Worm (Caenorhabditis elegans): ENCODE data around the gene C17H12.5.

The C17H12.5 gene

DNA sequence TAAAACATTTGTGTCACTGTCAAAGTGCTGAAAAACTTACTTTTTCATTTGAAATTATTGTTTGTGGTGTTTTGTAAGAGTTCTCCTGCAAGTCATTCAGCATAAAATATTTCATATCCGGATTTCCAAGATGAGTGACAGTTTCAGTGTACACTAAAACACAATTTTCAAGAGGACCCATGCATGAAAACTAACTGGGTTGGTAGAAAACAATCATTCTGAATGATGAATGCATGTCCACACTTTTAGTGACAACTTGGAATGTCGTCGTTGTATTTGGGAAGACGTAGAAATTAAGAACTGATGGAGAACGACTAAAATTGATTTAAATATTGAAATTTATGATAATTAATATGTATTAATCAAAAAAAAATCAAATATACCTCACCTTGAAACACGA lies 4.3 kb upstream of the C17H12.5 start:
- no peak for TF ChIP-seq him-1 (tag; optimal IDR thresholded peaks at IDR 0.05)

DNA sequence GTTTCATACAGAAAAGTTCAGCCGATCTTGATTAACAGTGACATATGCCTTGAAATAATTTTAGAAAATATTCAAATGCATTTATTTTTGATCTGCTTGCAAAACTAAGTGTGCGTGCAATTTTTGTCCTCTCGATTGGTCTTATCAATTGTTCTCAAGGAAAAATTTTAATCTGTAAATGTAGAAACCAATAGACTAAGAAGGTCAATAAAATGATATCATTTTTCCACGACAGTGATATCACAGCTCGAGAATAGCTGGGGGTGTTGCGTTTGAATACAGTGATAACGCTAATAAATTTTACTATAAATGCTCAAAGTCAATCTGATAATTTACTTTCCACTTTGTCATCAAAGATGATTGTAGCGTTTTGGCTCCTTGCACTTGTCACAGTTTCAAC lies 915 bp upstream of the C17H12.5 start, which contains the start of gene C17H12.8:
Gene C17H12.8 (plus strand): TSS at position 335 of the 400 bp plus-strand sequence.
- TF ChIP-seq W03F9.2 (tag; optimal IDR thresholded peaks at IDR 0.05) (no peak), him-1 (tag; optimal IDR thresholded peaks at IDR 0.05) (no peak), dao-5 (tag; optimal IDR thresholded peaks at IDR 0.05) (no peak)

DNA sequence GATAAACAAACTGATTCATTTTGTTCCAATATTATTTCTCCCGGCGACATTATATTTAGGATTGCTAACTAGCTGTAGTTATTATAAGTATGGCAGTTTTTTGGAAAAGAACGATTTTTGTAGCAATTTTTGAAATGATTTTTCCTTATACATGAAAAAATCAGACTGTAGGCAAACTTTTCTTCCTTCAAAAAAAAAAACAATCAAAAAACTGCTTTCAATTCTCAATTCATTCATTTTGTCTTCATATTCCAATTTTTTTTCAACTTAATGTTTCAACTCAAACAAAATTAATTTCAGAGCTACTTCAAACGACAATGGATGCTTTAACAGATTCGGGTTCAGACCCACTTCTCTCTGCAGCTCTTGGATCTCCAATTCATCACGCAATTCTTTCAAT lies 5.6 kb downstream of the C17H12.5 start, which contains the start of gene ceh-48:
Gene ceh-48 (plus strand): TSS at position 301 of the 400 bp plus-strand sequence.
- TF ChIP-seq dao-5 (tag; optimal IDR thresholded peaks at IDR 0.05), result no peak
- no peak for TF ChIP-seq W03F9.2 (tag; optimal IDR thresholded peaks at IDR 0.05)
- TF ChIP-seq him-1 (tag; optimal IDR thresholded peaks at IDR 0.05), result no peak

DNA sequence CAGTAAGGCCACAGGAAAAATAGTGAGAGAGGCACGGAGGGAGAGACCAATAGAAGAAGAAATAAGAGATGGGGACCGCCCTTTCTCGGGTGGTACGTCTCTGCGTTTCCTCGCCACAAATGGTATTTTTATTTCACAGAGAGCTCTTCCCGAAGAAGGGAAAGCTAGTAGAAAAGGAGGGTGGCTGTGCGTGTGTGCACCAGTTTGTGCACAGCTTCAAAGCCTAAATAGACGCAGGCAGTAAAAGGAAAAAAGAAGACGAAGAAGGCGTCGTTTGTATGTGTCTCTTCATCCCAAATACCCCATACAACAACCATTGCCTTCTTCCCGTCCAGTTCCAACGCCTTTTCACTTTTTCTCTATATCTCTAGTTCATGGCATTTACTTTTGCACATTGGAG lies 7.7 kb downstream of the C17H12.5 start:
- TF ChIP-seq W03F9.2 (tag; optimal IDR thresholded peaks at IDR 0.05) (no peak), him-1 (tag; optimal IDR thresholded peaks at IDR 0.05) (peak; percentile 85)

DNA sequence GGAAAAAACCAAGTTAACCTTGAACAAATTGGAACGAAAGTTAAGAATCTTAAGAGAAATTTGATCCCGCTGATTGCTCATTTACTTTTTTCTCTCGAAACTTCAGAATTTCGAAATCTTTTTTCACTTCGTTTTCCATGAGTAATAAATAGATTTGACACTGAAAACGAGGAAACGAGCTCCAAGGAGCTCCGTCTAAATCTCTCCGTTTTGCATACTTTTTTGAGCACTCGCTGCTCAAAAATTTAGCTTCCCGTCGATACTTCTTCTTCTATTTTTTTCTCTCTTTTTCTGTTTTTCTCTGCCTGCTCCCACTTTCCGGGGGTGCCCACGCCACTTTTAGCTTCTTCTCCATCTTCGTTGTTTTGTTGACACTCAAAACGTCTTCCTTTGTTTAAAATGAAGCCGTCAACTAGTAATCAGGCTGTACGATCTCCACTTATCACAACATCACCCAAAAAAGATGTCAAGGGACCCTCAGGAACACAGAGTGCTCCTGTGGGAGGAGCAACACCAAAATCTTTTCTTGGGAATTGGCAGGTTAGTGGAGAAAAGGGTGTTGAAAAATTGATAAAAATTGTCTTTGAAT lies 10.9 kb downstream of the C17H12.5 start, which contains the start of gene C17H12.10:
Gene C17H12.10 (plus strand): TSS at position 325 of the 589 bp plus-strand sequence.
- TF ChIP-seq dao-5 (tag; optimal IDR thresholded peaks at IDR 0.05), result no peak
- peak; percentile 43 for TF ChIP-seq him-1 (tag; optimal IDR thresholded peaks at IDR 0.05)
- TF ChIP-seq W03F9.2 (tag; optimal IDR thresholded peaks at IDR 0.05), result no peak

DNA sequence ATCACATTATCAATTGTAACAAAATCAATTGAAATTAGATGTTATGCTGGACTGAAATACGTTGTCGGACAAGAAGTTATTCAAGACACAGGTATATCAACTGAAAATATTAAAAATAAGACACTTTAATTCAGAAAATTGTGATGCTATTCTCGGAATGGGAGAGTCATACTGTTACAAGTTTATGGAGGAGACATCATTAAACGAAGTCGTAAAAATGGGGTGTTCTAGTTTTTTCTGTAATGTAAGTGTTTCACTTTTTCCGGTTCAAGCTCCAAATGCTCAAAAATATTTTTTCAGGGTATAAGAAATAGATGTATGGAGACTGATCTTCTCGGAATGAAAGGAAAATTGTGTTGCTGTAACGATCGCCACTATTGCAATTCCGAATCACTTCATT lies 12.6 kb downstream of the C17H12.5 start, which contains the start of gene C17H12.37:
Gene C17H12.37 (plus strand): TSS at position 301 of the 400 bp plus-strand sequence.
- no peak for TF ChIP-seq dao-5 (tag; optimal IDR thresholded peaks at IDR 0.05)
- no peak for TF ChIP-seq him-1 (tag; optimal IDR thresholded peaks at IDR 0.05)
- TF ChIP-seq W03F9.2 (tag; optimal IDR thresholded peaks at IDR 0.05), result no peak

DNA sequence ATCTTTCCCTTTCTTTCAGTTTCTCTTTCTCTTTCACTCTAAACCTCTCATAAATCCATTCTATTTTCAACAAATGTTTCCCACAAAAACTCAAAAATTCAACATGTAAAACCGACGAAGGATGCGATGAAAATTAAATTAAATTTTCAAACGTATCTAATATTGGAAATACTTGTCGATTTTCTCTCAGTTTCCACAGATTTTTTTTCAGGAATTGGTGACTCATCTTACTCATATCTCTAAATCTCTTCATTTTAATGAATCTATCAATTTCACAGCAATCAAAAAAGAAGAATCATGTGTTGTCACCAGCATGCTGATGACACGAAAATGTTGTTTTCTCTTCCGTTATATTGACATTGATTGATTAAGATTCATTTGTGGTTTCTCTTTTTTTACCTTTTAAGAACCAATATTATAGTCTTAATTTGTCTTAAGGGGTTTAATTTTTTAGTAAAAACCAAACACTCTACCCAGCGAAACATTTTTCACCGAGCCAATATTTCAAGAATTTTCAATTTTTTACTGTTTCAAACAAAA lies 13.6 kb downstream of the C17H12.5 start:
- no peak for TF ChIP-seq W03F9.2 (tag; optimal IDR thresholded peaks at IDR 0.05)

DNA sequence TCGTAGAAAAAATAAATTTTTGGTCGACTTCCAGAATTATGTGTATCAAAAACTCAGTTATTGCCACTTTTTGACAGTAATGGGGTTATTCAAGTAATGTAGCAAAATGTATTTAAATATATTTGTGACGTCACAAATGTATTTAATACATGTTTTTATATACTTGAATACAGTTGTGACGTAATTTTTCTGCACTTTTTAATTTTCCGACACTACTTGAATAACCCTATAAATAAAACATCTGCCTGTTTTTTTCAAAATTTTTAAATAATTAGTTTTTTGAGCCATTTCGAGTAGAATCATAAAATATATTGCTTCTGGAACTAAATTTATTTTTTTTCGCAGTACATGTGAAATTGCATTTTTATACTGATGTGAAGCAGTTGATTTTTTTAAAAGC lies 14.2 kb downstream of the C17H12.5 start:
- TF ChIP-seq dao-5 (tag; optimal IDR thresholded peaks at IDR 0.05), result no peak
- no peak for TF ChIP-seq him-1 (tag; optimal IDR thresholded peaks at IDR 0.05)
- TF ChIP-seq W03F9.2 (tag; optimal IDR thresholded peaks at IDR 0.05), result no peak

DNA sequence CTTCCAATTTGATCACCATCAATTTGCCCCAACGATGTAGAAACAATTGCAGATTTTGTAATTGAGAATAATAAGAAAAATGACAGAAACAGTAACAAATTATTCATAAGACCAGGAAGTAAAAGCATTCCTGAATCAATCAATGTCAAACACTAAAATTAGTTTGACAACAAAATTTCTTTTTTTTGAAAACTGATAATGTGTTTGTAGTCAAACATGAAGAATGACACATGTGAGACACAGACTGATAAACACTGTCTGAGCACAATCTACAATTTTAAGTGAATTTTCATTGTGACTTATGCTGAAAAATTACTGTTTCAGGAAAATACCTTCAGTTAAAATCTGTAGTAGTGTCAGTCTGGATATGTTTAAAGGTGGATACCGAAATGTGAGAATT lies 15.3 kb downstream of the C17H12.5 start, which contains the start of the genes cest-4 and C17H12.11:
Gene cest-4 (minus strand): TSS at position 206 of the 400 bp plus-strand sequence.
Gene C17H12.11 (plus strand): TSS at position 256 of the 400 bp plus-strand sequence.
- TF ChIP-seq W03F9.2 (tag; optimal IDR thresholded peaks at IDR 0.05) (no peak), dao-5 (tag; optimal IDR thresholded peaks at IDR 0.05) (no peak), him-1 (tag; optimal IDR thresholded peaks at IDR 0.05) (no peak)

DNA sequence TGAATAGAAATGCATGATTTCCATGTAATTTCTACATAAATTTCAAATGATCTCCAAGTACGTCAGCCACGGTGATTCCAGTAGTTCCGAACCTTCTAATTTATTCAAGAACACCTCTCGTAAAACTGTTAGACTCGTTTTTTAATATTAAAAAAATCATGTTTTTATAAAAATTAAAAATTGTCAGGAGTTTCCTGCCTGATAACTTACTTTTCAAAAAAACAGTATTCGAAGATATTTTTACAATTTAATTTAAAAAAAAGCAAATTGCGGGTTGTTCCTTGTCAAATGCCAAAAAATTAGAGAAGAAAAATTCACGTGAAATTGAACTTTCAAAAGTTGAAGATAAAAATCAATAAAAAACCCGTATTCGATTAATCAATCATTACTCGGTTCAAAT lies 21.9 kb downstream of the C17H12.5 start, which contains the start of the genes C17H12.3 and C17H12.12:
Gene C17H12.3 (minus strand): TSS at position 101 of the 400 bp plus-strand sequence.
Gene C17H12.12 (plus strand): TSS at position 396 of the 400 bp plus-strand sequence.
- TF ChIP-seq W03F9.2 (tag; optimal IDR thresholded peaks at IDR 0.05) (no peak), dao-5 (tag; optimal IDR thresholded peaks at IDR 0.05) (no peak), him-1 (tag; optimal IDR thresholded peaks at IDR 0.05) (no peak)

DNA sequence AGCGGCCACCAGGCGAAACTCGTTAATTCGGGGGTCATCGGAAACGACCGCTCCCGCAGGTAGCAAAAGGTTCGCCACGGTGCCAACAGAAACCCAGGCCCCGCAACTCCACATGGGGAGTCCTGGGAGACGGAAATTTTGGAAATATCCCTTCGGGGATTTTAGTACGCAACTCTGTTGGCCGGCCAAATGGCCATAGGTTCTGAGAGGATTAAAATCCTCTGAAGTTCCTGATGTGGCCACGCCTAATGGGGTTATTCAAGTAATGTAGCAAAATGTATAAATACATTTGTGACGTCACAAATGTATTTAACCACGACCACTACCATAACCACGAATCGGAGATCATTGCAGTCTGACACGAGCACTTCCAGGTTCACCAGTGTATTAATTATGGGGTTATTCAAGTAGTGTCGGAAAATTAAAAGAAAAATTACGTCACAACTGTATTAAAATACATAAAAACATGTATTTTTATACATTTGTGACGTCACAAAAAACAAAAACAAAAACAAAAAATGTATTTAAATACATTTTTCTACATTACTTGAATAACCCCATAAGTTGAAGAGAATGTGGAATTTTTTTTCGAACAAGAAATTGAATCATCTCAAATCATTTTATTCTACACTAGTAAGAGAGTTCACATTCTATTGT lies 24.0 kb downstream of the C17H12.5 start:
- TF ChIP-seq dao-5 (tag; optimal IDR thresholded peaks at IDR 0.05), result no peak

DNA sequence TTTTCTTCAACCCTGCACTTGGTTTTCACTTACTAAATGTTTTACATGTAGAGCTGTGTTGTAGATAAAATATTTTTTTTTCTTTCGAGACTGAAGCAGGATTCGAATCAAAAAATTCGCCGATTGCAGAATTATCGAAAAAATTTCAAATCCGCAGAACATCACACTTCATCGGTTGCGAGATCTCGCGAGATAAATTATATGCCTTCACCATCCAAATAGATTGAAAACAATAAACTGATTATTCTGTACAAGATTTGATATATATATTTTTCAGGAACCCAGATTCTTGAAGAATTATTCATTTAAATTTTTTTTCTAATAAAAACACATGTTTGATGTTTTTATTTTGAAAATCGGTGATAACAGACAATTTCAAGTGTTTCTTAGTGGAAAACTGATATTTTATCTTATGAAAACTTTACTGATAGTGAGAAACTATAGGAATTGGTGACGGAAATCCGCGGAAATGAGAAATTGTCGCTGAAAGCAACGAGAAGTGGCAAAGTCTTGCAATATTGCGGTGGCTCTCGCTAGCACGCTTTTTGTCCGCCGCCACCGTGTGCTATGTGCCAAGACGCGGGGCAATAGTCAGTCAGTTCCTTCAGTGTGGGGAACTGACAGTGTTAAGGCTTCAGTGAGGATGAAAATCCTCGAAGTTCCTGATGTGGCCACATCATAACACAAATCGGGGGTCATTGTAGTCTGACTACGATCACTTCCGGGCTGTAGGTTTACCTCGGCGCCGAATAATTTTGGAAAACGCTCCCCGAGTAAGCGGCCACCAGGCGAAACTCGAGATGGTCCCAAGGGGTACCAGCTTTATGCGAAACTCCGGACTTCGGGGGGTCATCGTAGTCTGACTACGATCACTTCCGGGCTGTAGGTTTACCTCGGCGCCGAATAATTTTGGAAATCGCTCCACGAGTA lies 24.8 kb downstream of the C17H12.5 start:
- TF ChIP-seq dao-5 (tag; optimal IDR thresholded peaks at IDR 0.05), result no peak
- TF ChIP-seq W03F9.2 (tag; optimal IDR thresholded peaks at IDR 0.05), result no peak
- no peak for TF ChIP-seq him-1 (tag; optimal IDR thresholded peaks at IDR 0.05)

DNA sequence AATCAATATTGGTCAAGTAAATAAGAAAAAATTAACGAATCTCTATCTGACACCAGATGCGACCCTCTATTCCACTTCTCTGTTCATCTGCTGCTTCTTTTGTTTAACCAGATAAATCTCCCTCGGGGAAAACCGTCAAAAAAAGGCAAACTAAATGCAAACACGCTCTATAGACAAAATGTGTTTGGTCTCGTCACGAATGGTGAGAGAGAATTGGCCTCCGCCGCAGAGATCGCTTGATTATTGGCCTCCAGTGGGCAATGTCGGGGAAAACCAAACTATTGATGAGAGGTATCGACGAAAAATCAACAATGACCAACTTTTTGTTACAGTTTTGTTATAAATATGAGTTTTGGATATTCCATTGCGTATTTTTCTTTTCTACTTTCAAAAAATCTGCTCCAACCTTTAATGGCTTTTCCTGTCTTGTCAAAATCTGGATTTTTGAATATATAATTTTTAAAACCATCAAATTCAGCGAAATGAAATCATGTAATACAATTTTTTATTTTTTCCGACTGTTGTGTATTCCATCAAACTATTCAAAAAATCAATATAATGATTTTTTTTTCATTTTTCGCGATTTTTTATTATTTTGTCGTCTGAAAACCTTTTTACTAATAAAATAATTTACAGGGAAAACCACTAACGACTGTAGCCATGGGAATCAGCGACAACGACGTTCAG lies 26.9 kb downstream of the C17H12.5 start, which contains the start of the genes C17H12.2 and vha-8:
Gene C17H12.2 (minus strand): TSS at position 51 of the 687 bp plus-strand sequence.
Gene vha-8 (plus strand): TSS at position 637 of the 687 bp plus-strand sequence.
- TF ChIP-seq dao-5 (tag; optimal IDR thresholded peaks at IDR 0.05) (no peak), him-1 (tag; optimal IDR thresholded peaks at IDR 0.05) (peak; percentile 86), W03F9.2 (tag; optimal IDR thresholded peaks at IDR 0.05) (peak; percentile 92)

All from whole organism, L4/young adult.